Worm (Caenorhabditis elegans): ENCODE results near the gene Y27F2A.8.
"Not testable (repeated sequence)": the region's sequence is repeated elsewhere in the genome, so short reads cannot be mapped to it uniquely, and the experiment has no call there.

- not testable (repeated sequence) for TF ChIP-seq scrt-1 (GFP tag; IDR thresholded peaks at IDR 0.05); ama-1 (optimal IDR thresholded peaks at IDR 0.05); flt-1 (GFP tag; IDR thresholded peaks at IDR 0.05); F13C5.2 (tag; optimal IDR thresholded peaks at IDR 0.05); hmbx-1 (tag; optimal IDR thresholded peaks at IDR 0.05); hnd-1 (tag; optimal IDR thresholded peaks at IDR 0.05); ceh-36 (tag; optimal IDR thresholded peaks at IDR 0.05); tbx-37 (GFP tag; conservative IDR thresholded peaks at IDR 0.05); pes-1 (GFP tag; IDR thresholded peaks at IDR 0.05); ets-7 (tag; optimal IDR thresholded peaks at IDR 0.05); sea-1 (GFP tag; conservative IDR thresholded peaks at IDR 0.05); ceh-13 (GFP tag; optimal IDR thresholded peaks at IDR 0.05)
Observed at ce11 chrII:3177663-3178062, 5.9 kb upstream of the Y27F2A.8 start, which contains the start of gene sri-40.

Measured in whole organism, early embryonic.